Fruit fly (Drosophila melanogaster): ENCODE results near the gene CG7655.

The CG7655 gene

DNA sequence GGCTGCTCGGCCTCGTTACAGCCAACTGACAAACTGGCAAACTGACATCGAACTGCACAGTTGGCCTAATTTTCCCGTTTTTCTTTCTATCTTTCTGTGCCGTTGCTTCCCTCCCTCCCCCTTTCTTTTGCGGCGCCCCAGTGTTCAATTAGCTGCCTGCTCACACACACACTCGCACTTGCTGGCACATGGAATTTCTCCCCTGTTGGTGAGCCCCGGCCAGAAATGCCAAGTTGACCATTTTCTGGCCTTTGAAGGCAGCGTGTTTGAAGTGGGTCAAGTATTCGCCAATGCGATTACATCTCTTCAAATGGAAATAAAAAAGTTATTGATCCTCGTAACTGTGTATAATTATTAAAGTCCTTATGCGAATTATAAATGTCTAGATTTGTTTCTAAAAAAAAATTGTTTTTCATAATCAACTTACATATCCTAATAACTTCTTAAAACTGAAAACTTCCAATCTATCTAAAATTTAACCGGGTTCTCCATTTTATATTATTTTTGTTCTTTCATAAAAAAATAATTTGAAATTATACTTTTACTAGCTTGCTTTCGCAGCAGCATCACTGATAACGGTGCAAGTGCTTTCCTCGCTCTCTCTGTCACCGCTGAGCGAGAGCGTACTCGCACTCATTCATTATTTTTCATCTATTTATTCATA is 1.7 kb upstream of the CG7655 start (continued):
- TF ChIP-seq CG12744 (GFP tag; optimal IDR thresholded peaks at IDR 0.05) (no peak), CG10147 (GFP tag; optimal IDR thresholded peaks at IDR 0.05) (peak; percentile 40), HmgD (GFP tag; optimal IDR thresholded peaks at IDR 0.05) (peak; percentile 5), CG3407 (GFP tag; optimal IDR thresholded peaks at IDR 0.05) (peak; percentile 1), row (GFP tag; IDR thresholded peaks at IDR 0.05) (peak; percentile 82), ac (GFP tag; optimal IDR thresholded peaks at IDR 0.05) (no peak), Hmx (GFP tag; optimal IDR thresholded peaks at IDR 0.05) (no peak), fu2 (GFP tag; optimal IDR thresholded peaks at IDR 0.05) (no peak), CG10565 (GFP tag; optimal IDR thresholded peaks at IDR 0.05) (no peak), Nf-YA (GFP tag; IDR thresholded peaks at IDR 0.05) (no peak), phol (tag; optimal IDR thresholded peaks at IDR 0.05) (peak; percentile 71), CG12219 (GFP tag; optimal IDR thresholded peaks at IDR 0.05) (peak; percentile 6), Tbp (GFP tag; optimal IDR thresholded peaks at IDR 0.05) (no peak), CG12659 (GFP tag; optimal IDR thresholded peaks at IDR 0.05) (peak; percentile 43), Atf-2 (GFP tag; optimal IDR thresholded peaks at IDR 0.05) (no peak), tna (GFP tag; IDR thresholded peaks at IDR 0.05; ENCODE audit: partially characterized antibody) (no peak), sc (optimal IDR thresholded peaks at IDR 0.05) (no peak), sc (GFP tag; optimal IDR thresholded peaks at IDR 0.05) (peak; percentile 31), CG16863 (GFP tag; optimal IDR thresholded peaks at IDR 0.05) (no peak), CG11696 (GFP tag; IDR thresholded peaks at IDR 0.05) (no peak), CG15269 (tag; optimal IDR thresholded peaks at IDR 0.05) (no peak), C15 (GFP tag; IDR thresholded peaks at IDR 0.05) (no peak), CG2678 (tag; optimal IDR thresholded peaks at IDR 0.05) (peak; percentile 70), cas (GFP tag; IDR thresholded peaks at IDR 0.05) (no peak), CG43689 (GFP tag; IDR thresholded peaks at IDR 0.05) (no peak), luna (GFP tag; optimal IDR thresholded peaks at IDR 0.05) (no peak), CG16779 (GFP tag; IDR thresholded peaks at IDR 0.05) (no peak), CG6654 (GFP tag; optimal IDR thresholded peaks at IDR 0.05) (no peak), tgo (GFP tag; IDR thresholded peaks at IDR 0.05) (no peak), ro (GFP tag; IDR thresholded peaks at IDR 0.05) (no peak), ERR (GFP tag; optimal IDR thresholded peaks at IDR 0.05) (no peak), CG1647 (GFP tag; optimal IDR thresholded peaks at IDR 0.05) (no peak), Dfd (GFP tag; optimal IDR thresholded peaks at IDR 0.05) (no peak), CG32767 (GFP tag; IDR thresholded peaks at IDR 0.05) (no peak), toy (GFP tag; IDR thresholded peaks at IDR 0.05) (no peak), zfh2 (GFP tag; optimal IDR thresholded peaks at IDR 0.05) (peak; percentile 30), Usf (GFP tag; optimal IDR thresholded peaks at IDR 0.05) (no peak), CG13287 (GFP tag; IDR thresholded peaks at IDR 0.05; ENCODE audit: partially characterized antibody) (no peak), CG31224 (GFP tag; IDR thresholded peaks at IDR 0.05) (no peak), Dad (GFP tag; optimal IDR thresholded peaks at IDR 0.05) (no peak), Six4 (GFP tag; optimal IDR thresholded peaks at IDR 0.05) (peak; percentile 46), CG17186 (GFP tag; optimal IDR thresholded peaks at IDR 0.05) (no peak), Scr (GFP tag; IDR thresholded peaks at IDR 0.05; ENCODE audit: partially characterized antibody) (0 out of 2 replicates have a peak, but pooled peaks have one; percentile 0), salm (tag; optimal IDR thresholded peaks at IDR 0.05) (no peak), CG8388 (GFP tag; optimal IDR thresholded peaks at IDR 0.05) (peak; percentile 52), PHDP (tag; optimal IDR thresholded peaks at IDR 0.05) (peak; percentile 22), CG10431 (GFP tag; optimal IDR thresholded peaks at IDR 0.05) (peak; percentile 27), jumu (GFP tag; optimal IDR thresholded peaks at IDR 0.05) (no peak), ase (GFP tag; IDR thresholded peaks at IDR 0.05) (no peak), CG10654 (GFP tag; optimal IDR thresholded peaks at IDR 0.05) (no peak), CG9437 (GFP tag; optimal IDR thresholded peaks at IDR 0.05) (peak; percentile 61), hth (optimal IDR thresholded peaks at IDR 0.05) (no peak)
